Fruit fly (Drosophila melanogaster) whole organism, prepupa: Measurements from ENCODE around the gene Jhbp13.

Experiments
- CG3032 ChIP-seq: fragments of 200-800 bp; optimal IDR thresholded peaks from 2 replicates; lab custom pipeline; 2019; ENCODE audit warnings: missing biosample characterization, mild to moderate bottlenecking, missing genetic modification characterization, moderate library complexity
- CG7368 ChIP-seq: fragments of 200-800 bp; sonication (Bioruptor generic); optimal IDR thresholded peaks from 3 replicates; lab custom pipeline; 2016; ENCODE audit warnings: missing biosample characterization, missing genetic modification characterization
- Eip78C ChIP-seq: fragments of 200-800 bp; sonication (Bioruptor generic); peaks from one replicate; lab custom pipeline; 2016; ENCODE audit warnings: missing biosample characterization, missing genetic modification characterization
- OdsH ChIP-seq: fragments of 200-800 bp; sonication (Bioruptor generic); optimal IDR thresholded peaks from 3 replicates; lab custom pipeline; 2016; ENCODE audit warnings: missing biosample characterization, missing genetic modification characterization
- acj6 ChIP-seq: fragments of 200-800 bp; sonication (Bioruptor generic); optimal IDR thresholded peaks from 3 replicates; lab custom pipeline; 2016; ENCODE audit warnings: missing biosample characterization, missing genetic modification characterization
- net ChIP-seq: fragments of 200-800 bp; sonication (Bioruptor generic); optimal IDR thresholded peaks from 3 replicates; lab custom pipeline; 2016; ENCODE audit warnings: missing biosample characterization, missing genetic modification characterization

dm6 chr2L:13206077-13206668, 33.6 kb upstream of the Jhbp13 start:
- no peak for TF ChIP-seq net
- TF ChIP-seq acj6 (GFP tag; lab: Kevin White, UChicago), result no peak
- TF ChIP-seq Eip78C (GFP tag; lab: Kevin White, UChicago), result peak; percentile 77
- no peak for TF ChIP-seq OdsH (GFP tag; lab: Kevin White, UChicago)
- no peak for TF ChIP-seq CG3032 (tag; lab: Kevin White, UChicago)
- no peak for TF ChIP-seq CG7368
